Fruit fly (Drosophila melanogaster) whole organism, embryonic: ENCODE data around the gene CG7985.

Experiments used
- Bteb2 ChIP-seq: fragments of 200-800 bp; sonication (Bioruptor generic); optimal IDR thresholded peaks from 2 replicates; lab custom pipeline; 2016; ENCODE audit warnings: missing biosample characterization, missing genetic modification characterization
- CG1024 ChIP-seq: fragments of 200-800 bp; sonication (Bioruptor generic); IDR thresholded peaks from 2 replicates; pipeline ENCODE4 v1.3.6; 2022; ENCODE audit warnings: missing biosample characterization, missing genetic modification characterization
- CG11456 ChIP-seq: fragments of 200-800 bp; sonication (Bioruptor generic); IDR thresholded peaks from 3 replicates; pipeline ENCODE4 v1.3.6; 2022; ENCODE audit warnings: missing biosample characterization, missing genetic modification characterization
- CG14667 ChIP-seq: fragments of 200-800 bp; sonication (Bioruptor generic); IDR thresholded peaks from 2 replicates; pipeline ENCODE4 v1.3.6; 2022; ENCODE audit warnings: missing biosample characterization, missing genetic modification characterization
- CG16813 ChIP-seq: fragments of 200-800 bp; sonication (Bioruptor generic); IDR thresholded peaks from 3 replicates; pipeline ENCODE4 v1.3.6; 2022; ENCODE audit warnings: missing biosample characterization, missing genetic modification characterization; ENCODE audit not compliant: partially characterized antibody
- CG17361 ChIP-seq: fragments of 200-800 bp; sonication (Bioruptor generic); IDR thresholded peaks from 3 replicates; pipeline ENCODE4 v1.3.6; 2022; ENCODE audit warnings: missing biosample characterization, missing genetic modification characterization
- CG2129 ChIP-seq: fragments of 200-800 bp; sonication (Bioruptor generic); IDR thresholded peaks from 2 replicates; pipeline ENCODE4 v1.3.6; 2022; ENCODE audit warnings: missing biosample characterization, missing genetic modification characterization; ENCODE audit not compliant: partially characterized antibody
- CG30020 ChIP-seq: fragments of 200-800 bp; optimal IDR thresholded peaks from 2 replicates; lab custom pipeline; 2019; ENCODE audit warnings: missing biosample characterization, mild to moderate bottlenecking, missing genetic modification characterization, moderate library complexity
- CG31224 ChIP-seq: fragments of 200-800 bp; sonication (Bioruptor generic); IDR thresholded peaks from 2 replicates; pipeline ENCODE4 v1.3.6; 2022; ENCODE audit warnings: missing biosample characterization, missing genetic modification characterization
- CG31365 ChIP-seq: fragments of 200-800 bp; sonication (Bioruptor generic); optimal IDR thresholded peaks from 2 replicates; lab custom pipeline; 2018; ENCODE audit warnings: missing biosample characterization, mild to moderate bottlenecking, missing genetic modification characterization
- CG33557 ChIP-seq: fragments of 200-800 bp; sonication (Bioruptor generic); optimal IDR thresholded peaks from 2 replicates; lab custom pipeline; 2019; ENCODE audit warnings: missing biosample characterization, mild to moderate bottlenecking, missing genetic modification characterization, moderate library complexity
- CG43689 ChIP-seq: fragments of 200-800 bp; sonication (Bioruptor generic); IDR thresholded peaks from 2 replicates; pipeline ENCODE4 v1.3.6; 2022; ENCODE audit warnings: missing biosample characterization, missing genetic modification characterization
- CG4617 ChIP-seq: fragments of 200-800 bp; sonication (Bioruptor generic); optimal IDR thresholded peaks from 3 replicates; lab custom pipeline; 2016; ENCODE audit warnings: missing biosample characterization, missing genetic modification characterization, borderline replicate concordance
- CG4707 ChIP-seq: fragments of 200-800 bp; sonication (Bioruptor generic); optimal IDR thresholded peaks from 2 replicates; lab custom pipeline; 2018; ENCODE audit warnings: missing biosample characterization, mild to moderate bottlenecking, missing genetic modification characterization, moderate library complexity
- CG6254 ChIP-seq: fragments of 200-800 bp; sonication (Bioruptor generic); optimal IDR thresholded peaks from 3 replicates; lab custom pipeline; 2017; ENCODE audit warnings: mild to moderate bottlenecking, missing biosample characterization, missing genetic modification reagents, missing genetic modification characterization
- CG7839 ChIP-seq: fragments of 200-800 bp; sonication (Bioruptor generic); optimal IDR thresholded peaks from 3 replicates; lab custom pipeline; 2018; ENCODE audit warnings: missing biosample characterization, mild to moderate bottlenecking, missing genetic modification characterization, moderate library complexity
- CG8089 ChIP-seq: fragments of 200-800 bp; sonication (Bioruptor generic); optimal IDR thresholded peaks from 3 replicates; lab custom pipeline; 2016; ENCODE audit warnings: missing biosample characterization, missing genetic modification characterization
- CG9797 ChIP-seq: fragments of 200-800 bp; sonication (Bioruptor generic); optimal IDR thresholded peaks from 3 replicates; lab custom pipeline; 2018; ENCODE audit warnings: missing biosample characterization, mild to moderate bottlenecking, missing genetic modification characterization
- CHES-1-like ChIP-seq: fragments of 200-800 bp; sonication (Bioruptor generic); optimal IDR thresholded peaks from 2 replicates; lab custom pipeline; 2016; ENCODE audit warnings: missing biosample characterization, missing genetic modification characterization
- CTCF ChIP-seq: fragments of 200-800 bp; sonication (Bioruptor generic); optimal IDR thresholded peaks from 2 replicates; lab custom pipeline; 2017; ENCODE audit warnings: missing biosample characterization, mild to moderate bottlenecking, missing genetic modification characterization, moderate library complexity
- Elba2 ChIP-seq: fragments of 200-800 bp; sonication (Bioruptor generic); optimal IDR thresholded peaks from 3 replicates; lab custom pipeline; 2016; ENCODE audit warnings: missing biosample characterization, missing genetic modification characterization
- Fer3 ChIP-seq: fragments of 200-800 bp; sonication (Bioruptor generic); optimal IDR thresholded peaks from 2 replicates; lab custom pipeline; 2018; ENCODE audit warnings: missing biosample characterization, mild to moderate bottlenecking, missing genetic modification characterization, moderate library complexity
- Gug ChIP-seq: fragments of 200-800 bp; sonication (Bioruptor generic); IDR thresholded peaks from 4 replicates; pipeline ENCODE4 v1.3.6; 2022; ENCODE audit warnings: missing biosample characterization, missing genetic modification characterization
- HLH54F ChIP-seq: fragments of 200-800 bp; sonication (Bioruptor generic); optimal IDR thresholded peaks from 3 replicates; lab custom pipeline; 2016; ENCODE audit warnings: missing biosample characterization, missing genetic modification characterization
- Hmx ChIP-seq: fragments of 200-800 bp; sonication (Bioruptor generic); optimal IDR thresholded peaks from 2 replicates; lab custom pipeline; 2016; ENCODE audit warnings: missing biosample characterization, missing genetic modification characterization
- Mes4 ChIP-seq: fragments of 200-800 bp; sonication (Bioruptor generic); optimal IDR thresholded peaks from 2 replicates; lab custom pipeline; 2016; ENCODE audit warnings: missing biosample characterization, missing genetic modification characterization
- Myb ChIP-seq: fragments of 200-800 bp; sonication (Bioruptor generic); optimal IDR thresholded peaks from 2 replicates; lab custom pipeline; 2016; ENCODE audit warnings: missing biosample characterization, missing genetic modification characterization
- Sin3A ChIP-seq: fragments of >200 bp; optimal IDR thresholded peaks from 2 replicates; lab custom pipeline; 2018
- Sry-δ ChIP-seq: fragments of 200-800 bp; sonication (Bioruptor generic); optimal IDR thresholded peaks from 2 replicates; lab custom pipeline; 2016; ENCODE audit warnings: missing biosample characterization, missing genetic modification characterization
- Taf1 ChIP-seq: fragments of 200-800 bp; sonication (Bioruptor generic); IDR thresholded peaks from 2 replicates; pipeline ENCODE4 v1.3.6; 2022; ENCODE audit warnings: missing biosample characterization, missing genetic modification characterization
- abd-A ChIP-seq: fragments of 200-800 bp; sonication (Bioruptor generic); optimal IDR thresholded peaks from 3 replicates; lab custom pipeline; 2019; ENCODE audit warnings: missing biosample characterization, mild to moderate bottlenecking, missing genetic modification characterization, moderate library complexity
- chif ChIP-seq, 2 experiments: fragments of 200-800 bp; sonication (Bioruptor generic); optimal IDR thresholded peaks; 3 replicates each; lab custom pipeline; 2016; ENCODE audit warnings: missing biosample characterization in 2 of 2, missing genetic modification characterization in 2 of 2
- danr ChIP-seq: fragments of 200-800 bp; sonication (Bioruptor generic); IDR thresholded peaks from 2 replicates; pipeline ENCODE4 v1.3.6; 2022; ENCODE audit warnings: missing biosample characterization, missing genetic modification characterization
- dpn ChIP-seq, 2 experiments: fragments of 200-800 bp; sonication (Bioruptor generic); optimal IDR thresholded peaks; 3 replicates each; lab custom pipeline; 2016; ENCODE audit warnings: missing biosample characterization in 2 of 2, missing genetic modification characterization in 2 of 2
- eve ChIP-seq, 2 experiments: fragments of >200 bp; optimal IDR thresholded peaks; 2 replicates each; lab custom pipeline; 2017; ENCODE audit warnings: missing biosample characterization in 2 of 2, missing genetic modification characterization in 2 of 2
- her ChIP-seq: fragments of 200-800 bp; sonication (Bioruptor generic); optimal IDR thresholded peaks from 2 replicates; lab custom pipeline; 2016; ENCODE audit warnings: missing biosample characterization, missing genetic modification characterization
- ind ChIP-seq: fragments of 200-800 bp; sonication (Bioruptor generic); optimal IDR thresholded peaks from 3 replicates; lab custom pipeline; 2016; ENCODE audit warnings: missing biosample characterization, missing genetic modification characterization
- inv ChIP-seq: fragments of 200-800 bp; sonication (Bioruptor generic); IDR thresholded peaks from 2 replicates; pipeline ENCODE4 v1.3.6; 2022; ENCODE audit warnings: missing biosample characterization, missing genetic modification characterization; ENCODE audit not compliant: partially characterized antibody
- mam ChIP-seq: fragments of 200-800 bp; sonication (Bioruptor generic); optimal IDR thresholded peaks from 3 replicates; lab custom pipeline; 2016; ENCODE audit warnings: missing biosample characterization, missing genetic modification characterization
- otp ChIP-seq: fragments of 200-800 bp; sonication (Bioruptor generic); IDR thresholded peaks from 3 replicates; pipeline ENCODE4, ENCODE4 v1.3.6; 2022; ENCODE audit warnings: missing biosample characterization, missing genetic modification characterization
- peb ChIP-seq: fragments of 200-800 bp; sonication (Bioruptor generic); IDR thresholded peaks from 2 replicates; pipeline ENCODE4 v1.3.6; 2022; ENCODE audit warnings: missing biosample characterization, missing genetic modification characterization
- ranshi ChIP-seq: fragments of 200-800 bp; sonication (Bioruptor generic); IDR thresholded peaks from 2 replicates; pipeline ENCODE4 v1.3.6; 2022; ENCODE audit warnings: missing biosample characterization, missing genetic modification characterization
- sens-2 ChIP-seq: fragments of 200-800 bp; sonication (Bioruptor generic); IDR thresholded peaks from 2 replicates; pipeline ENCODE4 v1.3.6; 2022; ENCODE audit warnings: missing biosample characterization, missing genetic modification characterization
- sim ChIP-seq: fragments of 200-800 bp; sonication (Bioruptor generic); IDR thresholded peaks from 2 replicates; pipeline ENCODE4 v1.3.6; 2022; ENCODE audit warnings: missing biosample characterization, missing genetic modification characterization
- slbo ChIP-seq: fragments of 200-800 bp; sonication (Bioruptor generic); IDR thresholded peaks from 2 replicates; pipeline ENCODE4 v1.3.6; 2022; ENCODE audit warnings: missing biosample characterization, missing genetic modification characterization
- so ChIP-seq: fragments of 200-800 bp; sonication (Bioruptor generic); IDR thresholded peaks from 3 replicates; pipeline ENCODE4 v1.3.6; 2022; ENCODE audit warnings: missing biosample characterization, missing genetic modification characterization
- sug ChIP-seq: fragments of 200-800 bp; optimal IDR thresholded peaks from 2 replicates; lab custom pipeline; 2019; ENCODE audit warnings: missing biosample characterization, mild to moderate bottlenecking, missing genetic modification characterization, moderate library complexity
- tna ChIP-seq: fragments of 200-800 bp; sonication (Bioruptor generic); IDR thresholded peaks from 2 replicates; pipeline ENCODE4 v1.3.6; 2022; ENCODE audit warnings: missing biosample characterization, missing genetic modification characterization; ENCODE audit not compliant: partially characterized antibody
- tx ChIP-seq: fragments of 200-800 bp; sonication (Bioruptor generic); optimal IDR thresholded peaks from 2 replicates; lab custom pipeline; 2016; ENCODE audit warnings: missing biosample characterization, missing genetic modification characterization
- vfl ChIP-seq: fragments of 200-800 bp; sonication (Bioruptor generic); optimal IDR thresholded peaks from 2 replicates; lab custom pipeline; 2016; ENCODE audit warnings: missing biosample characterization, missing genetic modification characterization

CG7985 gene

DNA sequence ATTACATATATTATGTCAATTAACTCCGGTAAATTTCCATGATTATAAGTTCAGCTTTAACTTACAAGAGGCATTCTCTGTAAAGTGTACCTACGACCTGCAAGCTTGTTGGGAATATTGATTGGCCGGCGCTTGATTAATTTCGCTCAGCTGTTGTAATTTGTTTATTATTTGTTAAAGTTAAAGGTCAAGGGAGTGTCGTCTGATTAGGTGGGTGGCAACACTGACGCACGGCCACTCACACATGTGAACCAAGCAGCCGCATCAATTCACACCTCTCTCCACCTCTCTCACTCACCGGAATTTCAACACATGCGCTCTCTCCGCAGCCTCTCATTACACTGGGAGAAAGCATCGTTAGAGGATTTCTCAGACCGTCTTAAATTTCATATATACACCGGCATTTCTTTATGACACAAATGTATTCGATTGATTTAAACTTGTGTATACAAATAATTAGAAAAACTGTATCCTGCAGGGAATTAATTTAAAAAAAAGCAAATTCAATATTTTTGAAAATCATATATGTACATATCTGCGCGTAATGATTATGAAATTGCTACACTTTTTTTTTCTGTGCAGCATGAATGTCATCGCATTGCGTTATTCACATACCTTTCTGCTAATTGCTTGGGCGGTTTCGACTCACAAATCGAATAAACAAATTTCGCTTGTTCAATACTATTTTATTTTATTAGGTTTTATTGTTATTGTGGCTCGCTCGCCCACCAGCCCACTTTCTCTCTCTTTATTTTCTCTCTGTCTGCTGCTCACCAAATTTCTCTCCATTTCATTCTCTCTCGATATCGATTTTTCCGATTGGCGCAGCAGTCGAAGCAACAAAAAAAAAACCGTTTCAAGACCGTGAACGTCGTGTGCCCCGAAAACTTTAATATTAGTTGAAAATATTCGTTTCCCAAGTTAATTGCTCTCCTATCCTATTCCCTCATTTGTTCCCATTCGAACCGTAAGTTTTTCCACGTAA is 27.4 kb upstream of the CG7985 start (continued):
- TF ChIP-seq so (GFP tag; lab: Robert Waterston, UW) (peak; percentile 90), danr (GFP tag; lab: Robert Waterston, UW) (peak; percentile 66), CTCF (GFP tag; lab: Kevin White, UChicago) (peak; percentile 48), Sin3A (lab: Kevin White, UChicago) (no peak), ranshi (GFP tag; lab: Robert Waterston, UW) (peak; percentile 86), otp (peak; percentile 65; the same call in 2 of the 3 replicates), CG2129 (GFP tag; lab: Robert Waterston, UW) (no peak), CG9797 (GFP tag; lab: Kevin White, UChicago) (peak; percentile 22), CG8089 (GFP tag; lab: Kevin White, UChicago) (peak; percentile 89), CG11456 (GFP tag; lab: Robert Waterston, UW) (peak; percentile 78), CG16813 (no peak), her (GFP tag; lab: Kevin White, UChicago) (peak; percentile 81), CG1024 (GFP tag; lab: Robert Waterston, UW) (peak; percentile 77), CG43689 (GFP tag; lab: Robert Waterston, UW) (peak; percentile 45; the same call in 1 of the 2 replicates), inv (GFP tag; lab: Robert Waterston, UW) (no peak), HLH54F (GFP tag; lab: Kevin White, UChicago) (peak; percentile 92), vfl (GFP tag; lab: Kevin White, UChicago) (peak; percentile 79), Taf1 (peak; percentile 73), chif (GFP tag; optimal IDR thresholded peaks at IDR 0.05; lab: Kevin White, UChicago) (peak; percentile 88 to 93), Sry-δ (peak; percentile 55), CG4617 (peak; percentile 72), CG14667 (GFP tag; lab: Robert Waterston, UW) (peak; percentile 79), tna (GFP tag; lab: Robert Waterston, UW) (no peak), sim (GFP tag; lab: Robert Waterston, UW) (no peak), CG31224 (peak; percentile 77), CG6254 (GFP tag; lab: Kevin White, UChicago) (peak; percentile 91), tx (GFP tag; lab: Kevin White, UChicago) (peak; percentile 83), Gug (GFP tag; lab: Robert Waterston, UW) (peak; percentile 69; the same call in 2 of the 4 replicates), CG30020 (no peak), CG4707 (GFP tag; lab: Kevin White, UChicago) (peak; percentile 85), CG31365 (tag; lab: Kevin White, UChicago) (peak; percentile 73), CG33557 (GFP tag; lab: Kevin White, UChicago) (peak; percentile 86), CHES-1-like (GFP tag; lab: Kevin White, UChicago) (peak; percentile 91), slbo (GFP tag; lab: Robert Waterston, UW) (peak; percentile 87), sens-2 (peak; percentile 60; the same call in 1 of the 2 replicates), sug (peak; percentile 89), Myb (GFP tag; lab: Kevin White, UChicago) (peak; percentile 69), mam (GFP tag; lab: Kevin White, UChicago) (peak; percentile 91), abd-A (tag; lab: Kevin White, UChicago) (no peak), dpn (GFP tag; optimal IDR thresholded peaks at IDR 0.05; lab: Kevin White, UChicago) (peak; percentile 93), Fer3 (tag; lab: Kevin White, UChicago) (peak; percentile 90), Elba2 (GFP tag; lab: Kevin White, UChicago) (peak; percentile 66), ind (GFP tag; lab: Kevin White, UChicago) (peak; percentile 92), Hmx (GFP tag; lab: Kevin White, UChicago) (peak; percentile 78), Mes4 (peak; percentile 90), peb (GFP tag; lab: Robert Waterston, UW) (peak; percentile 84), eve (GFP tag; optimal IDR thresholded peaks at IDR 0.05; lab: Kevin White, UChicago) (no peak), Bteb2 (GFP tag; lab: Kevin White, UChicago) (peak; percentile 89), CG7839 (tag; lab: Kevin White, UChicago) (peak; percentile 95), CG17361 (peak; percentile 98)
